Worm (Caenorhabditis elegans) whole organism, mixed stage, embryonic: ENCODE measurements around the gene W03G11.3.

ENCODE experiments used
- blmp-1 ChIP-seq: fragments of 150-350 bp; optimal IDR thresholded peaks from 2 replicates; lab custom pipeline; 2014; ENCODE audit warnings: missing biosample characterization, missing genetic modification characterization
- hlh-1 ChIP-seq: fragments of 150-350 bp; optimal IDR thresholded peaks from 2 replicates; lab custom pipeline; 2014; ENCODE audit warnings: missing biosample characterization, missing genetic modification reagents, missing genetic modification characterization
- lsy-2 ChIP-seq: fragments of 150-350 bp; optimal IDR thresholded peaks from 2 replicates; lab custom pipeline; 2014; ENCODE audit warnings: missing biosample characterization, missing genetic modification characterization
- mep-1 ChIP-seq: fragments of 150-350 bp; optimal IDR thresholded peaks from 2 replicates; lab custom pipeline; 2017; ENCODE audit warnings: missing biosample characterization, missing genetic modification reagents, missing genetic modification characterization, inconsistent platforms
- mls-2 ChIP-seq: sonication (generic microtip); optimal IDR thresholded peaks from 2 replicates; lab custom pipeline; 2016; ENCODE audit warnings: mild to moderate bottlenecking, missing genetic modification characterization, moderate library complexity, missing compliant biosample characterization
- nhr-12 ChIP-seq: fragments of 150-350 bp; optimal IDR thresholded peaks from 2 replicates; lab custom pipeline; 2014; ENCODE audit warnings: missing biosample characterization, missing genetic modification characterization
- nhr-237 ChIP-seq: fragments of 150-350 bp; optimal IDR thresholded peaks from 2 replicates; lab custom pipeline; 2014; ENCODE audit warnings: missing biosample characterization, missing genetic modification characterization
- snpc-4 ChIP-seq: fragments of 150-350 bp; optimal IDR thresholded peaks from 2 replicates; lab custom pipeline; 2014; ENCODE audit warnings: missing biosample characterization, missing genetic modification characterization
- sptf-1 ChIP-seq: sonication (generic microtip); optimal IDR thresholded peaks from 2 replicates; lab custom pipeline; 2017; ENCODE audit warnings: mild to moderate bottlenecking, missing genetic modification characterization, moderate library complexity, missing compliant biosample characterization
- unc-39 ChIP-seq: fragments of 150-350 bp; optimal IDR thresholded peaks from 2 replicates; lab custom pipeline; 2014; ENCODE audit warnings: missing biosample characterization, missing genetic modification characterization
- unc-62 ChIP-seq: fragments of 150-350 bp; optimal IDR thresholded peaks from 2 replicates; lab custom pipeline; 2014; ENCODE audit warnings: missing biosample characterization, missing genetic modification reagents, missing genetic modification characterization
- zip-8 ChIP-seq: fragments of 150-350 bp; optimal IDR thresholded peaks from 2 replicates; lab custom pipeline; 2014; ENCODE audit warnings: missing biosample characterization, missing genetic modification characterization

ce11 chrX:12105458-12105857, 1.8 kb upstream of the W03G11.3 start:
- no peak for TF ChIP-seq nhr-12 (tag; lab: Kevin White, UChicago)
- TF ChIP-seq unc-62 = no peak
- TF ChIP-seq snpc-4 (tag; lab: Kevin White, UChicago) = no peak
- TF ChIP-seq sptf-1 (tag; lab: Kevin White, UChicago) = no peak
- TF ChIP-seq blmp-1 (tag; lab: Kevin White, UChicago) = no peak
- no peak for TF ChIP-seq mep-1 (tag; lab: Kevin White, UChicago)
- TF ChIP-seq zip-8 = no peak
- TF ChIP-seq hlh-1 (tag; lab: Kevin White, UChicago) = no peak
- no peak for TF ChIP-seq lsy-2 (tag; lab: Kevin White, UChicago)
- TF ChIP-seq mls-2 (tag; lab: Kevin White, UChicago) = no peak
- TF ChIP-seq unc-39 (tag; lab: Kevin White, UChicago) = no peak
- TF ChIP-seq nhr-237 (tag; lab: Kevin White, UChicago) = no peak
